Worm (Caenorhabditis elegans): ENCODE data around the gene W02B12.11.

W02B12.11 gene

ce11 chrII:11459883-11460282 is 13.8 kb upstream of the W02B12.11 start (continued):
- TF ChIP-seq pqm-1 (tag; optimal IDR thresholded peaks at IDR 0.05) (peak; percentile 54), daf-16 (GFP tag; optimal IDR thresholded peaks at IDR 0.05) (no peak), daf-16 (tag; optimal IDR thresholded peaks at IDR 0.05) (peak; percentile 43), ceh-62 (tag; optimal IDR thresholded peaks at IDR 0.05) (no peak), mxl-3 (GFP tag; optimal IDR thresholded peaks at IDR 0.05) (no peak), ztf-7 (tag; optimal IDR thresholded peaks at IDR 0.05) (no peak), hmg-1.1 (GFP tag; IDR thresholded peaks at IDR 0.05) (no peak), Y105C5A.15 (GFP tag; IDR thresholded peaks at IDR 0.05) (no peak), lsy-2 (tag; optimal IDR thresholded peaks at IDR 0.05) (no peak), zfp-2 (tag; optimal IDR thresholded peaks at IDR 0.05) (no peak), fkh-10 (GFP tag; optimal IDR thresholded peaks at IDR 0.05) (no peak), lin-38 (GFP tag; IDR thresholded peaks at IDR 0.05) (peak; percentile 20; the same call in 1 of the 2 replicates), dve-1 (tag; optimal IDR thresholded peaks at IDR 0.05; ENCODE audit: insufficient read depth) (peak; percentile 39), hlh-11 (tag; optimal IDR thresholded peaks at IDR 0.05) (peak; percentile 40), aha-1 (tag) (peak; percentile 12), fos-1 (tag; optimal IDR thresholded peaks at IDR 0.05) (no peak), lim-7 (GFP tag; IDR thresholded peaks at IDR 0.05) (no peak), tag-97 (GFP tag; IDR thresholded peaks at IDR 0.05) (no peak), lin-1 (GFP tag; IDR thresholded peaks at IDR 0.05) (no peak), dmd-6 (GFP tag; IDR thresholded peaks at IDR 0.05) (peak; percentile 27; the same call in 1 of the 2 replicates), sdz-12 (GFP tag; optimal IDR thresholded peaks at IDR 0.05) (no peak), F44E2.7 (GFP tag; IDR thresholded peaks at IDR 0.05) (no peak), F49E8.2 (tag; optimal IDR thresholded peaks at IDR 0.05; ENCODE audit: borderline replicate concordance) (no peak)

ce11 chrII:11463899-11464298 is 9.8 kb upstream of the W02B12.11 start:
- no peak for TF ChIP-seq vab-7 (GFP tag; IDR thresholded peaks at IDR 0.05)
- TF ChIP-seq mes-2 (tag; optimal IDR thresholded peaks at IDR 0.05; ENCODE audit: poor library complexity, severe bottlenecking), result peak; percentile 76
- TF ChIP-seq lin-13 (GFP tag; optimal IDR thresholded peaks at IDR 0.05), result no peak
- no peak for TF ChIP-seq ceh-20 (GFP tag; IDR thresholded peaks at IDR 0.05)
- no peak for TF ChIP-seq fos-1 (tag; optimal IDR thresholded peaks at IDR 0.05)
- no peak for TF ChIP-seq ZK546.5 (tag; optimal IDR thresholded peaks at IDR 0.05)
- TF ChIP-seq unc-130 (GFP tag; optimal IDR thresholded peaks at IDR 0.05), result peak; percentile 5
- TF ChIP-seq R02D3.7 (tag; optimal IDR thresholded peaks at IDR 0.05), result peak; percentile 72
- TF ChIP-seq daf-19 (GFP tag; conservative IDR thresholded peaks at IDR 0.05), result no peak
- no peak for TF ChIP-seq ceh-32 (tag; optimal IDR thresholded peaks at IDR 0.05; ENCODE audit: poor library complexity)

ce11 chrII:11464427-11464944 is 9.2 kb upstream of the W02B12.11 start, which contains the start of the genes aars-1 and rga-1:
Gene aars-1 (minus strand): TSS chrII:11464497.
Gene rga-1 (plus strand): TSS chrII:11464894.
- TF ChIP-seq daf-12 (tag; optimal IDR thresholded peaks at IDR 0.05) (no peak), nhr-28 (tag; optimal IDR thresholded peaks at IDR 0.05) (peak; percentile 86), nhr-77 (tag; optimal IDR thresholded peaks at IDR 0.05) (peak; percentile 20), egl-27 (tag; optimal IDR thresholded peaks at IDR 0.05) (no peak), ceh-20 (GFP tag; IDR thresholded peaks at IDR 0.05) (no peak), mes-2 (tag; optimal IDR thresholded peaks at IDR 0.05; ENCODE audit: poor library complexity, severe bottlenecking) (peak; percentile 79), lin-15B (tag; optimal IDR thresholded peaks at IDR 0.05) (no peak), aly-2 (tag; optimal IDR thresholded peaks at IDR 0.05) (no peak), spr-1 (tag; optimal IDR thresholded peaks at IDR 0.05) (peak; percentile 60), ceh-62 (tag; optimal IDR thresholded peaks at IDR 0.05) (no peak), F44E2.7 (GFP tag; IDR thresholded peaks at IDR 0.05) (no peak), ZK337.2 (GFP tag; IDR thresholded peaks at IDR 0.05) (no peak), lin-1 (GFP tag; IDR thresholded peaks at IDR 0.05) (peak; percentile 94), vab-7 (GFP tag; IDR thresholded peaks at IDR 0.05) (no peak), daf-16 (GFP tag; optimal IDR thresholded peaks at IDR 0.05) (peak in 1 of 2 experiments; percentile 3), daf-16 (tag; optimal IDR thresholded peaks at IDR 0.05) (peak; percentile 68), nhr-48 (tag; optimal IDR thresholded peaks at IDR 0.05) (peak; percentile 95), madf-5 (GFP tag; IDR thresholded peaks at IDR 0.05) (no peak), T26A8.4 (GFP tag; IDR thresholded peaks at IDR 0.05) (peak; percentile 63; the same call in 1 of the 2 replicates), dpl-1 (GFP tag; optimal IDR thresholded peaks at IDR 0.05) (peak; percentile 54), ctbp-1 (GFP tag; IDR thresholded peaks at IDR 0.05) (no peak), saeg-2 (GFP tag; IDR thresholded peaks at IDR 0.05) (0 out of 2 replicates have a peak, but pooled peaks have one; percentile 23), jun-1 (tag; optimal IDR thresholded peaks at IDR 0.05) (peak; percentile 26), skn-1 (tag; optimal IDR thresholded peaks at IDR 0.05) (no peak), ztf-11 (tag; optimal IDR thresholded peaks at IDR 0.05) (no peak), mxl-3 (GFP tag; optimal IDR thresholded peaks at IDR 0.05) (peak; percentile 91), dve-1 (tag; optimal IDR thresholded peaks at IDR 0.05; ENCODE audit: insufficient read depth) (peak; percentile 79)
